Worm (Caenorhabditis elegans): ENCODE results near the gene jhdm-1.

jhdm-1 gene

DNA sequence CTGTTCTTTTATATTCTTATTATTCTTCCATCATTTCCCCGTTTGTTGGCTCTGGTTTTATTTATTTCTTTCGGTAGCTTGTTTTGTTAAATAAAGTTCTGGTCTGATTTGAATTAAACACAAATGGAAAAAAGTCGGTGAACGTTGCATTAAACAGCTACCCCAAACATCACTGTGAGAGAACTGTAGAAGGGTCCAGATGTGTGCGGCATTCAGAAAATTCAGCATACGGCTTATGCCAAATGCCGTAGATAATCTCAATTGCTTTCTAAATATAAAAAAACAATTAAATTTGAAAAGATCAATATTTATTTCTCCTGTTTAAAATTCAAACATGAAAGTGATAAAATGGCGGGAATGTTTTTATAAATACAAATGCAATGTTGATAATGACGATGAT lies 14.4 kb upstream of the jhdm-1 start (continued):
- TF ChIP-seq Y95B8A.8 (GFP tag; IDR thresholded peaks at IDR 0.05): no peak
- no peak for TF ChIP-seq F37B4.10 (GFP tag; IDR thresholded peaks at IDR 0.05)

DNA sequence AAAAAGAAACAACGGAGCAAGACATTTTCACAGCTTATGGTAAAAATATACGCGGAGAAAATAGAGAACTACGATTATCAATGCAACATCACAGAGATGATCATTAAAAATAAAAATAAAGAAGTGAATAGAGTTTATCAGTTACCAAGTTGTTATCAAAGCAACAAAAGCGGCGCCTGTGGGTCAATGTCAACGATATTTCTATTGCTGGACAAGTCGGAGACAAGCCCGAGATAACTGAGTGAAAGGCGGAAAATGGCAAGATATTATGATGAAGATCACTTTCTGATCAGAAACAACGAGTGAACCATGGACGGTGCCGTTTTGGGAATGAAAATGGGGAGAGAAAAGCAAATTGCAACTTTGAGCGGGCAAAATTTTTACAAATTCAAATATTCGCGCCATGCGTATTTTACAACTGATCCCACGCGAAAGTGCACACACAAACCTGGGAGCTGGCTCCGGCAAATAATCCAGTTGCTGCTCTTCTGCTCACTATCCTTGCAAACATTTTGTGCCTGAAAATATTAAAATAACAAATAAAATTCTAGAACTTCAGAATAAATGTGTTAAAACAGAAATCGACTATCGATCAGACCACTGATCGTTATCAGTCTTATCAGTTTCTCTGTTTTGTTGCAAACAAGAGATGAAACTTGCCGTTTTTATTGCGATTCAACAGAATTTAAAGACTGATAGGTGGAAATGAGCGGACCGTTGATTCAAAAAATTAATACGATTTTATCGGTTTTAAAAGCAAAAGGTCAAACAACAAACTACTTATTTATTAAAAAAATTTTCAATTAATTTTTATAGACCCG lies 11.8 kb upstream of the jhdm-1 start, which contains the start of gene mel-32:
TSS of gene mel-32 (minus strand) at position 696 of the 821 bp plus-strand sequence.
- no peak for TF ChIP-seq snpc-1.1 (tag; optimal IDR thresholded peaks at IDR 0.05; ENCODE audit: insufficient read depth)
- TF ChIP-seq somi-1 (GFP tag; optimal IDR thresholded peaks at IDR 0.05): no peak
- TF ChIP-seq madf-8 (GFP tag; conservative IDR thresholded peaks at IDR 0.05): peak; percentile 88
- TF ChIP-seq ceh-27 (GFP tag; optimal IDR thresholded peaks at IDR 0.05): no peak
- TF ChIP-seq hmg-20 (GFP tag; IDR thresholded peaks at IDR 0.05): no peak
- peak; percentile 65; the same call in 1 of the 2 replicates for TF ChIP-seq C17E4.6 (GFP tag; IDR thresholded peaks at IDR 0.05)
- no peak for TF ChIP-seq akir-1 (GFP tag; optimal IDR thresholded peaks at IDR 0.05)
- no peak for TF ChIP-seq ceh-79 (tag; optimal IDR thresholded peaks at IDR 0.05)
- no peak for TF ChIP-seq cebp-1 (GFP tag; IDR thresholded peaks at IDR 0.05)
- TF ChIP-seq cebp-1 (tag; optimal IDR thresholded peaks at IDR 0.05): no peak
- no peak for TF ChIP-seq F52B5.7 (tag; optimal IDR thresholded peaks at IDR 0.05)
- no peak for TF ChIP-seq snpc-1.3 (tag; optimal IDR thresholded peaks at IDR 0.05; ENCODE audit: insufficient read depth)
- no peak for TF ChIP-seq hlh-26 (GFP tag; conservative IDR thresholded peaks at IDR 0.05)
- peak; percentile 21 to 55 (median 33) for TF ChIP-seq lin-35 (GFP tag; optimal IDR thresholded peaks at IDR 0.05)
- TF ChIP-seq pha-4 (tag; optimal IDR thresholded peaks at IDR 0.05): no peak
- no peak for TF ChIP-seq chd-7 (tag; optimal IDR thresholded peaks at IDR 0.05)
- no peak for TF ChIP-seq let-526 (GFP tag; IDR thresholded peaks at IDR 0.05)
- TF ChIP-seq fkh-3 (tag; optimal IDR thresholded peaks at IDR 0.05): no peak
- TF ChIP-seq T26A5.8 (tag; optimal IDR thresholded peaks at IDR 0.05): no peak
- no peak for TF ChIP-seq ama-1 (optimal IDR thresholded peaks at IDR 0.05)
- TF ChIP-seq ama-1 (GFP tag; optimal IDR thresholded peaks at IDR 0.05): no peak
- TF ChIP-seq unc-130 (GFP tag; optimal IDR thresholded peaks at IDR 0.05): peak; percentile 48
- TF ChIP-seq attf-3 (GFP tag; conservative IDR thresholded peaks at IDR 0.05): 0 out of 2 replicates have a peak, but pooled peaks have one; percentile 45
- peak; percentile 92 for TF ChIP-seq ceh-91 (GFP tag; IDR thresholded peaks at IDR 0.05)
- no peak for TF ChIP-seq ztf-18 (tag; optimal IDR thresholded peaks at IDR 0.05)
- no peak for TF ChIP-seq madf-3 (GFP tag; IDR thresholded peaks at IDR 0.05)
- TF ChIP-seq C06A6.2 (GFP tag; conservative IDR thresholded peaks at IDR 0.05): no peak
- peak; percentile 10 for TF ChIP-seq F23B12.7 (tag; optimal IDR thresholded peaks at IDR 0.05; ENCODE audit: insufficient read depth)
- no peak for TF ChIP-seq athp-1 (tag; optimal IDR thresholded peaks at IDR 0.05)
- TF ChIP-seq tbx-9 (tag; optimal IDR thresholded peaks at IDR 0.05; ENCODE audit: borderline replicate concordance): no peak
- TF ChIP-seq B0261.1 (tag; optimal IDR thresholded peaks at IDR 0.05): no peak
- no peak for TF ChIP-seq ztf-6 (GFP tag; IDR thresholded peaks at IDR 0.05)
- TF ChIP-seq sptf-2 (GFP tag; optimal IDR thresholded peaks at IDR 0.05): no peak
- peak; percentile 12 for TF ChIP-seq hrde-1 (tag; optimal IDR thresholded peaks at IDR 0.05; ENCODE audit: borderline replicate concordance)
- peak; percentile 49 for TF ChIP-seq mcd-1 (GFP tag; IDR thresholded peaks at IDR 0.05)
- TF ChIP-seq K11D2.4 (GFP tag; IDR thresholded peaks at IDR 0.05): no peak
- peak; percentile 79 for TF ChIP-seq ekl-4 (GFP tag; IDR thresholded peaks at IDR 0.05)
- TF ChIP-seq cebp-2 (GFP tag; IDR thresholded peaks at IDR 0.05): no peak
- no peak for TF ChIP-seq atf-7 (tag; optimal IDR thresholded peaks at IDR 0.05)
- TF ChIP-seq ztf-22 (GFP tag; optimal IDR thresholded peaks at IDR 0.05): no peak
- TF ChIP-seq mel-28 (tag; optimal IDR thresholded peaks at IDR 0.05; ENCODE audit: borderline replicate concordance): no peak
- TF ChIP-seq dox-1 (GFP tag; IDR thresholded peaks at IDR 0.05): peak; percentile 84
- TF ChIP-seq lsy-27 (tag; optimal IDR thresholded peaks at IDR 0.05; ENCODE audit: borderline replicate concordance, insufficient read depth): no peak
- no peak for TF ChIP-seq F37B4.10 (GFP tag; IDR thresholded peaks at IDR 0.05)
